Fruit fly (Drosophila melanogaster) S2 (cell line): ENCODE measurements around the gene CG5521.

ENCODE experiments used
- CG8478 ChIP-seq: fragments of >200 bp; optimal IDR thresholded peaks from 2 replicates; lab custom pipeline; 2018
- CTCF ChIP-seq, 2 experiments: fragments of >200 bp; optimal IDR thresholded peaks; 2 replicates each; lab custom pipeline; 2018

dm6 chr3R:26947296-26947880 lies 19.3 kb upstream of the CG5521 start, which contains the start of gene Spag1:
- no peak for TF ChIP-seq CTCF (optimal IDR thresholded peaks at IDR 0.05; lab: Kevin White, UChicago)
- TF ChIP-seq CG8478, result no peak
